Fruit fly (Drosophila melanogaster) whole organism, embryonic: ENCODE measurements around the gene CG32686.

Source experiments
- Abd-B ChIP-seq: fragments of 200-800 bp; sonication (Bioruptor generic); optimal IDR thresholded peaks from 2 replicates; lab custom pipeline; 2018; ENCODE audit warnings: missing biosample characterization, mild to moderate bottlenecking, missing genetic modification characterization, moderate library complexity
- BEAF-32 ChIP-seq: fragments of 200-800 bp; sonication (Bioruptor generic); optimal IDR thresholded peaks from 3 replicates; lab custom pipeline; 2017; ENCODE audit warnings: missing biosample characterization, missing genetic modification characterization, mild to moderate bottlenecking, moderate library complexity, missing genetic modification reagents
- CG10654 ChIP-seq: fragments of 200-800 bp; sonication (Bioruptor generic); optimal IDR thresholded peaks from 2 replicates; lab custom pipeline; 2016; ENCODE audit warnings: missing biosample characterization, missing genetic modification characterization
- CG11504 ChIP-seq: fragments of 200-800 bp; sonication (Bioruptor generic); optimal IDR thresholded peaks from 3 replicates; lab custom pipeline; 2019; ENCODE audit warnings: missing biosample characterization, mild to moderate bottlenecking, missing genetic modification characterization, moderate library complexity
- CG11723 ChIP-seq: fragments of 200-800 bp; sonication (Bioruptor generic); optimal IDR thresholded peaks from 2 replicates; lab custom pipeline; 2017; ENCODE audit warnings: missing biosample characterization, mild to moderate bottlenecking, missing genetic modification characterization
- CG13123 ChIP-seq: fragments of 200-800 bp; sonication (Bioruptor generic); optimal IDR thresholded peaks from 2 replicates; lab custom pipeline; 2016; ENCODE audit warnings: missing biosample characterization, missing genetic modification characterization
- CG14014 ChIP-seq: fragments of 200-800 bp; sonication (Bioruptor generic); IDR thresholded peaks from 2 replicates; pipeline ENCODE4 v1.3.6; 2022; ENCODE audit warnings: missing biosample characterization, missing genetic modification characterization
- CG14965 ChIP-seq: fragments of 200-800 bp; sonication (Bioruptor generic); optimal IDR thresholded peaks from 2 replicates; lab custom pipeline; 2016; ENCODE audit warnings: missing biosample characterization, missing genetic modification characterization, borderline replicate concordance
- CG15269 ChIP-seq: fragments of 200-800 bp; sonication (Bioruptor generic); optimal IDR thresholded peaks from 2 replicates; lab custom pipeline; 2018; ENCODE audit warnings: missing biosample characterization, mild to moderate bottlenecking, missing genetic modification characterization, moderate library complexity
- CG17385 ChIP-seq: fragments of 200-800 bp; sonication (Bioruptor generic); optimal IDR thresholded peaks from 3 replicates; lab custom pipeline; 2018; ENCODE audit warnings: missing biosample characterization, mild to moderate bottlenecking, missing genetic modification characterization
- CG17802 ChIP-seq: fragments of 200-800 bp; sonication (Bioruptor generic); optimal IDR thresholded peaks from 2 replicates; lab custom pipeline; 2018; ENCODE audit warnings: missing biosample characterization, mild to moderate bottlenecking, missing genetic modification characterization, moderate library complexity
- CG1792 ChIP-seq: fragments of 200-800 bp; sonication (Bioruptor generic); optimal IDR thresholded peaks from 2 replicates; lab custom pipeline; 2016; ENCODE audit warnings: missing biosample characterization, missing genetic modification characterization
- CG3065 ChIP-seq: fragments of 200-800 bp; sonication (Bioruptor generic); optimal IDR thresholded peaks from 2 replicates; lab custom pipeline; 2016; ENCODE audit warnings: missing biosample characterization, missing genetic modification characterization
- CG3726 ChIP-seq: fragments of 200-800 bp; sonication (Bioruptor generic); IDR thresholded peaks from 3 replicates; pipeline ENCODE4, ENCODE4 v1.3.6; 2022; ENCODE audit warnings: missing biosample characterization, missing genetic modification characterization
- CG4820 ChIP-seq: fragments of 200-800 bp; sonication (Bioruptor generic); optimal IDR thresholded peaks from 3 replicates; lab custom pipeline; 2016; ENCODE audit warnings: missing biosample characterization, missing genetic modification characterization
- CG4854 ChIP-seq: fragments of 200-800 bp; sonication (Bioruptor generic); optimal IDR thresholded peaks from 2 replicates; lab custom pipeline; 2016; ENCODE audit warnings: missing biosample characterization, missing genetic modification characterization, inconsistent platforms
- CG8290 ChIP-seq, 3 experiments: fragments of 200-800 bp; sonication (Bioruptor generic); optimal IDR thresholded peaks; 2 replicates each; lab custom pipeline; 2016 to 2019; ENCODE audit warnings: missing biosample characterization in 3 of 3, missing genetic modification characterization in 3 of 3, mild to moderate bottlenecking in 2 of 3, moderate library complexity in 1 of 3
- CG9609 ChIP-seq: fragments of 200-800 bp; sonication (Bioruptor generic); optimal IDR thresholded peaks from 3 replicates; lab custom pipeline; 2016; ENCODE audit warnings: missing biosample characterization, missing genetic modification characterization
- CG9932 ChIP-seq: fragments of 200-800 bp; sonication (Bioruptor generic); IDR thresholded peaks from 2 replicates; pipeline ENCODE4 v1.3.6; 2022; ENCODE audit warnings: missing biosample characterization, missing genetic modification characterization
- CkIIα-i1 ChIP-seq: fragments of 200-800 bp; sonication (Bioruptor generic); IDR thresholded peaks from 2 replicates; pipeline ENCODE4 v1.3.6; 2022; ENCODE audit warnings: missing biosample characterization, missing genetic modification characterization
- Dbx ChIP-seq: fragments of 200-800 bp; sonication (Bioruptor generic); IDR thresholded peaks from 3 replicates; pipeline ENCODE4 v1.3.6; 2022; ENCODE audit warnings: missing biosample characterization, missing genetic modification characterization
- Hr3 ChIP-seq: fragments of 200-800 bp; sonication (Bioruptor generic); optimal IDR thresholded peaks from 3 replicates; lab custom pipeline; 2016; ENCODE audit warnings: missing biosample characterization, missing genetic modification characterization
- Mrtf ChIP-seq: fragments of 200-800 bp; sonication (Bioruptor generic); IDR thresholded peaks from 3 replicates; pipeline ENCODE4 v1.3.6; 2022; ENCODE audit warnings: missing biosample characterization, missing genetic modification characterization
- NC2α ChIP-seq: fragments of 200-800 bp; sonication (Bioruptor generic); optimal IDR thresholded peaks from 2 replicates; lab custom pipeline; 2016; ENCODE audit warnings: missing biosample characterization, missing genetic modification characterization
- NC2β ChIP-seq: fragments of 200-800 bp; sonication (Bioruptor generic); optimal IDR thresholded peaks from 2 replicates; lab custom pipeline; 2016; ENCODE audit warnings: missing biosample characterization, missing genetic modification characterization
- Scr ChIP-seq: fragments of 200-800 bp; sonication (Bioruptor generic); IDR thresholded peaks from 2 replicates; pipeline ENCODE4 v1.3.6; 2022; ENCODE audit warnings: missing biosample characterization, missing genetic modification characterization; ENCODE audit not compliant: partially characterized antibody
- Taf1 ChIP-seq: fragments of 200-800 bp; sonication (Bioruptor generic); IDR thresholded peaks from 2 replicates; pipeline ENCODE4 v1.3.6; 2022; ENCODE audit warnings: missing biosample characterization, missing genetic modification characterization
- ab ChIP-seq: fragments of 200-800 bp; sonication (Bioruptor generic); optimal IDR thresholded peaks from 2 replicates; lab custom pipeline; 2016; ENCODE audit warnings: missing biosample characterization, missing genetic modification characterization
- bcd ChIP-seq: fragments of 200-800 bp; sonication (Bioruptor generic); optimal IDR thresholded peaks from 2 replicates; lab custom pipeline; 2017; ENCODE audit warnings: missing biosample characterization, mild to moderate bottlenecking, missing genetic modification characterization
- ems ChIP-seq: fragments of 200-800 bp; sonication (Bioruptor generic); optimal IDR thresholded peaks from 3 replicates; lab custom pipeline; 2016; ENCODE audit warnings: missing biosample characterization, missing genetic modification characterization
- esg ChIP-seq: fragments of 200-800 bp; sonication (Bioruptor generic); conservative IDR thresholded peaks from 2 replicates; pipeline ENCODE4 v1.3.6; 2022; ENCODE audit warnings: missing biosample characterization, missing genetic modification characterization
- ewg ChIP-seq: fragments of 200-800 bp; sonication (Bioruptor generic); optimal IDR thresholded peaks from 3 replicates; lab custom pipeline; 2017; ENCODE audit warnings: mild to moderate bottlenecking, missing biosample characterization, missing genetic modification reagents, missing genetic modification characterization
- fd96Cb ChIP-seq: fragments of 200-800 bp; sonication (Bioruptor generic); optimal IDR thresholded peaks from 2 replicates; lab custom pipeline; 2018; ENCODE audit warnings: missing biosample characterization, mild to moderate bottlenecking, missing genetic modification characterization, moderate library complexity
- gcm ChIP-seq: fragments of 200-800 bp; sonication (Bioruptor generic); optimal IDR thresholded peaks from 2 replicates; lab custom pipeline; 2019; ENCODE audit warnings: missing biosample characterization, mild to moderate bottlenecking, missing genetic modification characterization, moderate library complexity
- h ChIP-seq: fragments of >200 bp; optimal IDR thresholded peaks from 2 replicates; lab custom pipeline; 2017
- hth ChIP-seq: fragments of >200 bp; optimal IDR thresholded peaks from 2 replicates; lab custom pipeline; 2017; ENCODE audit warnings: inconsistent platforms
- inv ChIP-seq: fragments of 200-800 bp; sonication (Bioruptor generic); IDR thresholded peaks from 2 replicates; pipeline ENCODE4 v1.3.6; 2022; ENCODE audit warnings: missing biosample characterization, missing genetic modification characterization; ENCODE audit not compliant: partially characterized antibody
- ken ChIP-seq: fragments of 200-800 bp; sonication (Bioruptor generic); IDR thresholded peaks from 3 replicates; pipeline ENCODE4 v1.3.6; 2022; ENCODE audit warnings: missing biosample characterization, missing genetic modification characterization
- lola ChIP-seq, 3 experiments: fragments of >200 bp in 2 of 3; fragments of 200-800 bp in 1 of 3; sonication (Bioruptor generic) in 1 of 3; optimal IDR thresholded peaks; 2 replicates each; lab custom pipeline; 2017 to 2019; ENCODE audit warnings: missing biosample characterization in 3 of 3, missing genetic modification characterization in 3 of 3, mild to moderate bottlenecking in 1 of 3, moderate library complexity in 1 of 3
- nerfin-2 ChIP-seq: fragments of 200-800 bp; sonication (Bioruptor generic); IDR thresholded peaks from 2 replicates; pipeline ENCODE4 v1.3.6; 2022; ENCODE audit warnings: missing biosample characterization, missing genetic modification characterization; ENCODE audit not compliant: partially characterized antibody
- peb ChIP-seq: fragments of 200-800 bp; sonication (Bioruptor generic); IDR thresholded peaks from 2 replicates; pipeline ENCODE4 v1.3.6; 2022; ENCODE audit warnings: missing biosample characterization, missing genetic modification characterization
- phol ChIP-seq: fragments of 200-800 bp; sonication (Bioruptor generic); optimal IDR thresholded peaks from 3 replicates; lab custom pipeline; 2018; ENCODE audit warnings: missing biosample characterization, mild to moderate bottlenecking, missing genetic modification characterization, moderate library complexity
- scrt ChIP-seq: fragments of 200-800 bp; sonication (Bioruptor generic); optimal IDR thresholded peaks from 2 replicates; lab custom pipeline; 2018; ENCODE audit warnings: missing biosample characterization, mild to moderate bottlenecking, missing genetic modification characterization, moderate library complexity
- shn ChIP-seq: fragments of 200-800 bp; sonication (Bioruptor generic); optimal IDR thresholded peaks from 3 replicates; lab custom pipeline; 2016; ENCODE audit warnings: missing biosample characterization, missing genetic modification characterization
- sima ChIP-seq: fragments of 200-800 bp; sonication (Bioruptor generic); optimal IDR thresholded peaks from 2 replicates; lab custom pipeline; 2016; ENCODE audit warnings: missing biosample characterization, missing genetic modification characterization
- sisA ChIP-seq: fragments of 200-800 bp; sonication (Bioruptor generic); IDR thresholded peaks from 2 replicates; pipeline ENCODE4 v1.3.6; 2022; ENCODE audit warnings: missing biosample characterization, missing genetic modification characterization
- sr ChIP-seq: fragments of 200-800 bp; sonication (Bioruptor generic); IDR thresholded peaks from 3 replicates; pipeline ENCODE4 v1.3.6; 2022; ENCODE audit warnings: missing biosample characterization, missing genetic modification characterization
- stc ChIP-seq: fragments of 200-800 bp; sonication (Bioruptor generic); IDR thresholded peaks from 2 replicates; pipeline ENCODE4 v1.3.6; 2022; ENCODE audit warnings: missing biosample characterization, missing genetic modification characterization
- tup ChIP-seq: fragments of 200-800 bp; sonication (Bioruptor generic); optimal IDR thresholded peaks from 2 replicates; lab custom pipeline; 2016; ENCODE audit warnings: missing biosample characterization, mild to moderate bottlenecking, missing genetic modification characterization, moderate library complexity
- zen2 ChIP-seq: fragments of 200-800 bp; sonication (Bioruptor generic); IDR thresholded peaks from 3 replicates; pipeline ENCODE4 v1.3.6; 2022; ENCODE audit warnings: missing biosample characterization, missing genetic modification characterization; ENCODE audit not compliant: partially characterized antibody
- zfh1 ChIP-seq: fragments of 200-800 bp; sonication (Bioruptor generic); IDR thresholded peaks from 3 replicates; pipeline ENCODE4 v1.3.6; 2022; ENCODE audit warnings: missing biosample characterization, missing genetic modification characterization

CG32686 gene

dm6 chrX:10387672-10388071 is 12.6 kb upstream of the CG32686 start (continued):
- TF ChIP-seq ab (no peak), CG14014 (GFP tag; lab: Robert Waterston, UW) (peak; percentile 54), shn (GFP tag; lab: Kevin White, UChicago) (no peak), CG14965 (no peak), CG9932 (GFP tag; lab: Robert Waterston, UW) (peak; percentile 70), CG17385 (GFP tag; lab: Kevin White, UChicago) (peak; percentile 25), bcd (GFP tag; lab: Kevin White, UChicago) (peak; percentile 18), fd96Cb (tag; lab: Kevin White, UChicago) (peak; percentile 7), CG11723 (GFP tag; lab: Kevin White, UChicago) (no peak), ewg (GFP tag; lab: Kevin White, UChicago) (no peak), peb (GFP tag; lab: Robert Waterston, UW) (no peak), CG4820 (GFP tag; lab: Kevin White, UChicago) (peak; percentile 7), sisA (peak; percentile 55), CkIIα-i1 (GFP tag; lab: Robert Waterston, UW) (no peak), zen2 (GFP tag; lab: Robert Waterston, UW) (no peak), CG1792 (GFP tag; lab: Kevin White, UChicago) (no peak), zfh1 (GFP tag; lab: Robert Waterston, UW) (peak; percentile 57; the same call in 2 of the 3 replicates), tup (GFP tag; lab: Kevin White, UChicago) (no peak), CG11504 (tag; lab: Kevin White, UChicago) (peak; percentile 49), CG4854 (no peak), Abd-B (GFP tag; lab: Kevin White, UChicago) (peak; percentile 19), Hr3 (GFP tag; lab: Kevin White, UChicago) (no peak), CG3726 (GFP tag; lab: Robert Waterston, UW) (no peak), CG13123 (GFP tag; lab: Kevin White, UChicago) (no peak), ken (GFP tag; lab: Robert Waterston, UW) (no peak), CG15269 (peak; percentile 59), Taf1 (GFP tag; lab: Robert Waterston, UW) (no peak), CG3065 (GFP tag; lab: Kevin White, UChicago) (no peak), NC2β (GFP tag; lab: Kevin White, UChicago) (no peak), Dbx (peak; percentile 63; the same call in 2 of the 3 replicates), esg (GFP tag; lab: Robert Waterston, UW) (no peak), stc (GFP tag; lab: Robert Waterston, UW) (no peak), h (lab: Kevin White, UChicago) (no peak), Scr (GFP tag; lab: Robert Waterston, UW) (no peak), BEAF-32 (GFP tag; lab: Kevin White, UChicago) (no peak), hth (no peak), scrt (GFP tag; lab: Kevin White, UChicago) (no peak), sr (GFP tag; lab: Robert Waterston, UW) (peak; percentile 49; the same call in 1 of the 3 replicates), CG8290 (GFP tag; optimal IDR thresholded peaks at IDR 0.05; lab: Kevin White, UChicago) (no peak), CG8290 (tag; optimal IDR thresholded peaks at IDR 0.05; lab: Kevin White, UChicago) (peak in 1 of 2 experiments; percentile 90), CG9609 (GFP tag; lab: Kevin White, UChicago) (peak; percentile 21), Mrtf (0 out of 3 replicates have a peak, but pooled peaks have one; percentile 38), ems (GFP tag; lab: Kevin White, UChicago) (peak; percentile 38), phol (tag; lab: Kevin White, UChicago) (peak; percentile 15), nerfin-2 (GFP tag; lab: Robert Waterston, UW) (no peak), inv (GFP tag; lab: Robert Waterston, UW) (no peak), NC2α (GFP tag; lab: Kevin White, UChicago) (no peak), CG17802 (peak; percentile 11), lola (GFP tag; optimal IDR thresholded peaks at IDR 0.05; lab: Kevin White, UChicago) (no peak), gcm (no peak), CG10654 (no peak), sima (GFP tag; lab: Kevin White, UChicago) (no peak)
